Worm (Caenorhabditis elegans): Measurements from ENCODE around the gene gtap-2.
A peak's percentile ranks its signal among the peaks of the same experiment; 100 is the strongest.

Gene gtap-2

ce11 chrIII:9766175-9766574 is 42.2 kb upstream of the gtap-2 start, which contains the start of gene cbp-1:
Gene cbp-1 (plus strand): TSS chrIII:9766509.
- no peak for TF ChIP-seq nhr-10 (tag; optimal IDR thresholded peaks at IDR 0.05)
- TF ChIP-seq F13H6.1 (tag; optimal IDR thresholded peaks at IDR 0.05) = peak; percentile 22
- TF ChIP-seq lin-11 (tag; optimal IDR thresholded peaks at IDR 0.05) = no peak
- TF ChIP-seq alr-1 (tag; optimal IDR thresholded peaks at IDR 0.05) = no peak
- TF ChIP-seq skn-1 (tag; optimal IDR thresholded peaks at IDR 0.05) = no peak
- TF ChIP-seq nhr-25 (tag; optimal IDR thresholded peaks at IDR 0.05) = peak; percentile 29
- TF ChIP-seq nhr-129 (tag; optimal IDR thresholded peaks at IDR 0.05) = peak; percentile 53
- TF ChIP-seq gmeb-1 (tag; optimal IDR thresholded peaks at IDR 0.05) = no peak
- no peak for TF ChIP-seq elt-3 (tag; optimal IDR thresholded peaks at IDR 0.05)
- TF ChIP-seq ama-1 (optimal IDR thresholded peaks at IDR 0.05) = no peak
- peak; percentile 52 for TF ChIP-seq unc-55 (GFP tag; optimal IDR thresholded peaks at IDR 0.05)
- peak; percentile 67 for TF ChIP-seq crh-2 (tag; optimal IDR thresholded peaks at IDR 0.05)
- TF ChIP-seq ztf-11 (tag; optimal IDR thresholded peaks at IDR 0.05) = no peak
- peak; percentile 15 for TF ChIP-seq fos-1 (tag; optimal IDR thresholded peaks at IDR 0.05)
- TF ChIP-seq blmp-1 (tag; optimal IDR thresholded peaks at IDR 0.05; ENCODE audit: insufficient read depth) = no peak
- TF ChIP-seq lsy-2 (tag; optimal IDR thresholded peaks at IDR 0.05) = peak; percentile 49 to 78
- no peak for TF ChIP-seq ceh-16 (tag; optimal IDR thresholded peaks at IDR 0.05)
- peak; percentile 68 for TF ChIP-seq C34F6.9 (tag; optimal IDR thresholded peaks at IDR 0.05)
- TF ChIP-seq sma-9 (GFP tag; optimal IDR thresholded peaks at IDR 0.05) = peak; percentile 67
- TF ChIP-seq sma-9 (tag; optimal IDR thresholded peaks at IDR 0.05) = no peak
- TF ChIP-seq ZK546.5 (tag; optimal IDR thresholded peaks at IDR 0.05) = no peak
- TF ChIP-seq snpc-4 (tag; optimal IDR thresholded peaks at IDR 0.05) = peak; percentile 17
- peak; percentile 14 for TF ChIP-seq nhr-6 (tag; optimal IDR thresholded peaks at IDR 0.05)

DNA sequence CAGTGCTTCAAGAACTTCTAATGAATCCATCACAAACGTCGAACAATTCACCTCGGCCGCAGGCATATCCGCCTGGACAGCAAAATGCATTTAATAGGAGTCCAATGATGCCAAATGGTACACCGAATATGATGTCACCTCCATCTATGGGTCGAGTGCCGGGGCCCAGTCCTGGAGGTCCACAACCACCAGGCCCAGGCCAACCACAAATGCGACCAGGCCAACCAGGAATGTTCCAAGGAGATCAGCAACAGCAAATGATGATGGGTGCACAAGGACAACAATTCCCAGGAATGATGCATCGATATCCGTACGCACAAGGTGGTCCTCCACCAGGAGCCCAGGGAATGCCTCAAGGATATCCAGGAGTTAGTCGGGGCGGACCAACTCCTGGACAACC is 41.2 kb upstream of the gtap-2 start:
- TF ChIP-seq lin-13 (GFP tag; optimal IDR thresholded peaks at IDR 0.05) (no peak), nhr-11 (tag; optimal IDR thresholded peaks at IDR 0.05) (no peak), ZK546.5 (tag; optimal IDR thresholded peaks at IDR 0.05) (no peak)

- TF ChIP-seq sma-3 (GFP tag; optimal IDR thresholded peaks at IDR 0.05) (no peak), sma-9 (GFP tag; optimal IDR thresholded peaks at IDR 0.05) (no peak), sma-9 (tag; optimal IDR thresholded peaks at IDR 0.05) (no peak), alr-1 (tag; optimal IDR thresholded peaks at IDR 0.05) (no peak), lin-11 (tag; optimal IDR thresholded peaks at IDR 0.05) (no peak), R02D3.7 (tag; optimal IDR thresholded peaks at IDR 0.05) (no peak), nhr-25 (tag; optimal IDR thresholded peaks at IDR 0.05) (no peak), dmd-4 (tag; optimal IDR thresholded peaks at IDR 0.05) (no peak), peb-1 (tag; optimal IDR thresholded peaks at IDR 0.05) (no peak), mdl-1 (tag; optimal IDR thresholded peaks at IDR 0.05) (no peak), ceh-16 (tag; optimal IDR thresholded peaks at IDR 0.05) (no peak), nhr-11 (tag; optimal IDR thresholded peaks at IDR 0.05) (no peak), unc-55 (GFP tag; optimal IDR thresholded peaks at IDR 0.05) (no peak), gmeb-1 (tag; optimal IDR thresholded peaks at IDR 0.05) (no peak), ztf-4 (tag; optimal IDR thresholded peaks at IDR 0.05) (no peak), Y55F3AM.14 (GFP tag; optimal IDR thresholded peaks at IDR 0.05) (no peak), nhr-12 (tag; optimal IDR thresholded peaks at IDR 0.05) (no peak)
These were observed 40.3 kb upstream of the gtap-2 start for ce11 chrIII:9768023-9768422.

- no peak for TF ChIP-seq sma-9 (GFP tag; optimal IDR thresholded peaks at IDR 0.05)
- TF ChIP-seq sma-9 (tag; optimal IDR thresholded peaks at IDR 0.05) = no peak
These were observed 37.8 kb upstream of the gtap-2 start for ce11 chrIII:9770590-9770989.

ce11 chrIII:9772394-9772793 is 36.0 kb upstream of the gtap-2 start:
- TF ChIP-seq unc-62 (GFP tag; optimal IDR thresholded peaks at IDR 0.05) = no peak
- TF ChIP-seq sma-9 (GFP tag; optimal IDR thresholded peaks at IDR 0.05) = no peak
- TF ChIP-seq sma-9 (tag; optimal IDR thresholded peaks at IDR 0.05) = no peak
- no peak for TF ChIP-seq lin-11 (tag; optimal IDR thresholded peaks at IDR 0.05)
- TF ChIP-seq nhr-25 (tag; optimal IDR thresholded peaks at IDR 0.05) = no peak
- no peak for TF ChIP-seq unc-39 (tag; optimal IDR thresholded peaks at IDR 0.05)
- TF ChIP-seq snpc-4 (tag; optimal IDR thresholded peaks at IDR 0.05) = no peak
- no peak for TF ChIP-seq dmd-4 (tag; optimal IDR thresholded peaks at IDR 0.05)
- no peak for TF ChIP-seq nhr-23 (tag; optimal IDR thresholded peaks at IDR 0.05)
- no peak for TF ChIP-seq nhr-129 (tag; optimal IDR thresholded peaks at IDR 0.05)
- TF ChIP-seq peb-1 (tag; optimal IDR thresholded peaks at IDR 0.05) = no peak
- TF ChIP-seq nhr-6 (tag; optimal IDR thresholded peaks at IDR 0.05) = no peak
- TF ChIP-seq nhr-12 (tag; optimal IDR thresholded peaks at IDR 0.05) = no peak
- TF ChIP-seq nhr-10 (tag; optimal IDR thresholded peaks at IDR 0.05) = no peak

Measured in whole organism, L2 larva.